Worm (Caenorhabditis elegans): ENCODE measurements around the gene F41E6.7.

DNA sequence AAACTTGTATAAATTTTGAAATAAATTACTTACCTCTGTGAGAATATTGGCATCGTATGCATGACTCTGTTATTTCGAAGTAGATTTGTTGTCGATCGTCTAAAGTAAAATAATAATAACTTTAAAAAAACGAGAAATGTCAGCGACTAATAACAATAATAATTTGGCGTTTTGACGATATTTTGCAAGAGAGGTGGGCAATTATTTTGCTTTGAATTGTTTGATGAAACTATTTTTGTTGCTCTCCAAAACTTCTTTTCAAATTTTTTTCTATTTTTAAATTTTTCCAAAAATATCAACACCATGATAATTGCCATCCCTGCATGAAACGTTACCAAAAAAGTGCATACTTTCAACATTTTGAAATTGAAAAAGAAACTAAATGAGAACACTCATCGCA, at the start of gene F41E6.7:
- TF ChIP-seq rnt-1 (tag; optimal IDR thresholded peaks at IDR 0.05), result no peak
- no peak for TF ChIP-seq tbx-2 (tag; optimal IDR thresholded peaks at IDR 0.05)
- no peak for TF ChIP-seq ama-1 (optimal IDR thresholded peaks at IDR 0.05)
- no peak for TF ChIP-seq unc-86 (tag; optimal IDR thresholded peaks at IDR 0.05)
- TF ChIP-seq nhr-11 (tag; optimal IDR thresholded peaks at IDR 0.05), result no peak

Measured in whole organism, late embryonic.